Fruit fly (Drosophila melanogaster) whole organism: ENCODE results near the gene TyrRS.

Experiments
- CG8478 ChIP-seq: fragments of >200 bp; optimal IDR thresholded peaks from 2 replicates; lab custom pipeline; 2018; ENCODE audit warnings: inconsistent platforms
- EcR ChIP-seq, 2 experiments: fragments of >200 bp; optimal IDR thresholded peaks; 2 replicates each; lab custom pipeline; 2017; ENCODE audit warnings: missing biosample characterization in 2 of 2, missing genetic modification characterization in 2 of 2, missing genetic modification reagents in 2 of 2
- pan ChIP-seq: fragments of >200 bp; optimal IDR thresholded peaks from 2 replicates; lab custom pipeline; 2017
- psq ChIP-seq: fragments of >200 bp; optimal IDR thresholded peaks from 2 replicates; lab custom pipeline; 2017

DNA sequence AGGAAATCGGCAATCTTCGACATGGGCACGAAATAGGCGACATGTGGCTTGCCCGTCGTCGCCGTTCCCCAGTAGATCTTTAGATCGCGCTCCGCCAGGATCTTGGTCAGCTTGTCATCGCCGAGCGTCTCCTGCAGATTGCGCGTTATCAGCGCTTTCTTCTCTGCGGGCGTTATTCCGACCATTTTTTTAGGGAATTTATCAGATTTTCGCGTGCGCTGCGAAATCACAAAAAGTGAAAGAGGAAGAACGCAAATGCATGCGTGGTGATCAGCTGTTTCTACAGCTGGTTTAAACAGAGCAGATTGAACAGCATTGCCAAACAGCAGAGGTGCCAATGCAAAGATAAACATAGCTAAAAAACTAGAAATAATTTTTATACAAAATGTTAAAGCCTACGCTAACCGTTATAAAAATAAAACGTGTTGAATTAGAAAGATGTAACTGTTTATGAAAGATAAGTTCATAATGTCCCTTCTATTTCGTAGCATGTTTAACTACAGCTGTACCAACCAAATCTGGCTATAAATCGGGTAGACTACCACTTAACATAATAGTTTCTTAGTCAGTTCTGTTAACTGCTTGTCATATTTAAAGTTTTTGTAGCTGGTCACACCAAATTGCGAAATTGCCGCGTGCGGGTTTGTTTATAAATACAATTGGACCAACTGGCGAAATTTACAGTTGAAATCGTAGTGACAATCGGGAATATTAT is at the start of gene TyrRS, which contains the start of gene CG33158:
- TF ChIP-seq pan (no peak), EcR (GFP tag; optimal IDR thresholded peaks at IDR 0.05; lab: Kevin White, UChicago) (no peak), psq (no peak), CG8478 (no peak)
